Fruit fly (Drosophila melanogaster) whole organism, embryonic: ENCODE results near the gene mRRF2.

Experiments used
- Asciz ChIP-seq: fragments of 200-800 bp; sonication (Bioruptor generic); optimal IDR thresholded peaks from 2 replicates; lab custom pipeline; 2017; ENCODE audit warnings: missing biosample characterization, mild to moderate bottlenecking, missing genetic modification characterization, missing genetic modification reagents
- Atf-2 ChIP-seq: fragments of 200-800 bp; sonication (Bioruptor generic); optimal IDR thresholded peaks from 2 replicates; lab custom pipeline; 2016; ENCODE audit warnings: missing biosample characterization, missing genetic modification characterization
- CG10959 ChIP-seq: fragments of 200-800 bp; sonication (Bioruptor generic); IDR thresholded peaks from 2 replicates; pipeline ENCODE4 v1.3.6; 2022; ENCODE audit warnings: missing biosample characterization, missing genetic modification characterization
- CG12659 ChIP-seq: fragments of 200-800 bp; sonication (Bioruptor generic); optimal IDR thresholded peaks from 3 replicates; lab custom pipeline; 2017; ENCODE audit warnings: mild to moderate bottlenecking, missing biosample characterization, missing genetic modification reagents, missing genetic modification characterization
- CG13424 ChIP-seq: fragments of 200-800 bp; sonication (Bioruptor generic); optimal IDR thresholded peaks from 2 replicates; lab custom pipeline; 2019; ENCODE audit warnings: missing biosample characterization, mild to moderate bottlenecking, missing genetic modification characterization, moderate library complexity
- CG15073 ChIP-seq: fragments of 200-800 bp; sonication (Bioruptor generic); optimal IDR thresholded peaks from 2 replicates; lab custom pipeline; 2016; ENCODE audit warnings: missing biosample characterization, missing genetic modification characterization
- CG2889 ChIP-seq: fragments of 200-800 bp; sonication (Bioruptor generic); IDR thresholded peaks from 3 replicates; pipeline ENCODE4 v1.3.6; 2022; ENCODE audit warnings: missing biosample characterization, missing genetic modification characterization
- CG30403 ChIP-seq: fragments of 200-800 bp; sonication (Bioruptor generic); optimal IDR thresholded peaks from 3 replicates; lab custom pipeline; 2016; ENCODE audit warnings: missing biosample characterization, missing genetic modification characterization
- CG6813 ChIP-seq: fragments of 200-800 bp; sonication (Bioruptor generic); optimal IDR thresholded peaks from 2 replicates; lab custom pipeline; 2017; ENCODE audit warnings: missing biosample characterization, missing genetic modification characterization, mild to moderate bottlenecking, moderate library complexity, missing genetic modification reagents
- CG7271 ChIP-seq: fragments of 200-800 bp; sonication (Bioruptor generic); optimal IDR thresholded peaks from 2 replicates; lab custom pipeline; 2018; ENCODE audit warnings: missing biosample characterization, mild to moderate bottlenecking, missing genetic modification characterization, moderate library complexity
- CG7745 ChIP-seq: fragments of 200-800 bp; sonication (Bioruptor generic); optimal IDR thresholded peaks from 2 replicates; lab custom pipeline; 2018; ENCODE audit warnings: missing biosample characterization, mild to moderate bottlenecking, missing genetic modification characterization, moderate library complexity
- CG7928 ChIP-seq: fragments of 200-800 bp; sonication (Bioruptor generic); optimal IDR thresholded peaks from 2 replicates; lab custom pipeline; 2017; ENCODE audit warnings: missing biosample characterization, mild to moderate bottlenecking, missing genetic modification characterization
- CG8290 ChIP-seq, 3 experiments: fragments of 200-800 bp; sonication (Bioruptor generic); optimal IDR thresholded peaks; 2 replicates each; lab custom pipeline; 2016 to 2019; ENCODE audit warnings: missing biosample characterization in 3 of 3, missing genetic modification characterization in 3 of 3, mild to moderate bottlenecking in 2 of 3, moderate library complexity in 1 of 3
- CG9437 ChIP-seq: fragments of 200-800 bp; sonication (Bioruptor generic); optimal IDR thresholded peaks from 2 replicates; lab custom pipeline; 2018; ENCODE audit warnings: missing biosample characterization, mild to moderate bottlenecking, missing genetic modification characterization
- CG9727 ChIP-seq: fragments of 200-800 bp; sonication (Bioruptor generic); optimal IDR thresholded peaks from 3 replicates; lab custom pipeline; 2017; ENCODE audit warnings: missing biosample characterization, mild to moderate bottlenecking, missing genetic modification characterization
- CHES-1-like ChIP-seq: fragments of 200-800 bp; sonication (Bioruptor generic); optimal IDR thresholded peaks from 2 replicates; lab custom pipeline; 2016; ENCODE audit warnings: missing biosample characterization, missing genetic modification characterization
- Chrac-16 ChIP-seq: fragments of 200-800 bp; sonication (Bioruptor generic); optimal IDR thresholded peaks from 3 replicates; lab custom pipeline; 2016; ENCODE audit warnings: missing biosample characterization, missing genetic modification characterization
- Dek ChIP-seq: fragments of 200-800 bp; sonication (Bioruptor generic); optimal IDR thresholded peaks from 3 replicates; lab custom pipeline; 2019; ENCODE audit warnings: missing biosample characterization, mild to moderate bottlenecking, missing genetic modification characterization, moderate library complexity
- H2.0 ChIP-seq: fragments of 200-800 bp; sonication (Bioruptor generic); IDR thresholded peaks from 2 replicates; pipeline ENCODE4 v1.3.6; 2022; ENCODE audit warnings: missing biosample characterization, missing genetic modification characterization
- Hr78 ChIP-seq, 2 experiments: fragments of 200-800 bp in 1 of 2; fragments of >200 bp in 1 of 2; sonication (Bioruptor generic) in 1 of 2; optimal IDR thresholded peaks; 2 replicates each; lab custom pipeline; 2017 to 2019; ENCODE audit warnings: missing biosample characterization in 2 of 2, missing genetic modification characterization in 2 of 2, mild to moderate bottlenecking in 1 of 2, moderate library complexity in 1 of 2
- Jarid2 ChIP-seq: fragments of 200-800 bp; sonication (Bioruptor generic); optimal IDR thresholded peaks from 3 replicates; lab custom pipeline; 2017; ENCODE audit warnings: mild to moderate bottlenecking, missing biosample characterization, missing genetic modification reagents, missing genetic modification characterization
- Nf-YB ChIP-seq: fragments of 200-800 bp; sonication (Bioruptor generic); optimal IDR thresholded peaks from 3 replicates; lab custom pipeline; 2019; ENCODE audit warnings: missing biosample characterization, mild to moderate bottlenecking, missing genetic modification characterization, moderate library complexity
- Sox100B ChIP-seq: fragments of 200-800 bp; sonication (Bioruptor generic); optimal IDR thresholded peaks from 3 replicates; lab custom pipeline; 2018; ENCODE audit warnings: missing biosample characterization, mild to moderate bottlenecking, missing genetic modification characterization
- abd-A ChIP-seq: fragments of 200-800 bp; sonication (Bioruptor generic); optimal IDR thresholded peaks from 3 replicates; lab custom pipeline; 2019; ENCODE audit warnings: missing biosample characterization, mild to moderate bottlenecking, missing genetic modification characterization, moderate library complexity
- ato ChIP-seq: fragments of 200-800 bp; sonication (Bioruptor generic); IDR thresholded peaks from 2 replicates; pipeline ENCODE4 v1.3.6; 2022; ENCODE audit warnings: missing biosample characterization, missing genetic modification characterization; ENCODE audit not compliant: partially characterized antibody
- bigmax ChIP-seq: fragments of 200-800 bp; sonication (Bioruptor generic); optimal IDR thresholded peaks from 2 replicates; lab custom pipeline; 2018; ENCODE audit warnings: missing biosample characterization, mild to moderate bottlenecking, missing genetic modification characterization
- cad ChIP-seq: fragments of >200 bp; optimal IDR thresholded peaks from 2 replicates; lab custom pipeline; 2017; ENCODE audit warnings: missing biosample characterization, missing genetic modification characterization
- dimm ChIP-seq: fragments of 200-800 bp; sonication (Bioruptor generic); IDR thresholded peaks from 2 replicates; pipeline ENCODE4 v1.3.6; 2022; ENCODE audit warnings: missing biosample characterization, missing genetic modification characterization
- dpn ChIP-seq, 2 experiments: fragments of 200-800 bp; sonication (Bioruptor generic); optimal IDR thresholded peaks; 3 replicates each; lab custom pipeline; 2016; ENCODE audit warnings: missing biosample characterization in 2 of 2, missing genetic modification characterization in 2 of 2
- gt ChIP-seq: fragments of 200-800 bp; sonication (Bioruptor generic); IDR thresholded peaks from 2 replicates; pipeline ENCODE4 v1.3.6; 2022; ENCODE audit warnings: missing biosample characterization, missing genetic modification characterization
- jigr1 ChIP-seq: fragments of 200-800 bp; sonication (Bioruptor generic); IDR thresholded peaks from 3 replicates; pipeline ENCODE4 v1.3.6; 2022; ENCODE audit warnings: missing biosample characterization, missing genetic modification characterization
- kni ChIP-seq: fragments of 200-800 bp; sonication (Bioruptor generic); optimal IDR thresholded peaks from 3 replicates; lab custom pipeline; 2017; ENCODE audit warnings: mild to moderate bottlenecking, missing biosample characterization, missing genetic modification reagents, missing genetic modification characterization
- knrl ChIP-seq: fragments of 200-800 bp; sonication (Bioruptor generic); IDR thresholded peaks from 3 replicates; pipeline ENCODE4 v1.3.6; 2022; ENCODE audit warnings: missing biosample characterization, missing genetic modification characterization; ENCODE audit not compliant: partially characterized antibody
- lab ChIP-seq: fragments of 200-800 bp; sonication (Bioruptor generic); optimal IDR thresholded peaks from 3 replicates; lab custom pipeline; 2017; ENCODE audit warnings: missing biosample characterization, missing genetic modification characterization, mild to moderate bottlenecking, moderate library complexity, missing genetic modification reagents
- lbe ChIP-seq: fragments of 200-800 bp; sonication (Bioruptor generic); optimal IDR thresholded peaks from 2 replicates; lab custom pipeline; 2016; ENCODE audit warnings: missing biosample characterization, mild to moderate bottlenecking, missing genetic modification characterization
- lola ChIP-seq, 3 experiments: fragments of >200 bp in 2 of 3; fragments of 200-800 bp in 1 of 3; sonication (Bioruptor generic) in 1 of 3; optimal IDR thresholded peaks; 2 replicates each; lab custom pipeline; 2017 to 2019; ENCODE audit warnings: missing biosample characterization in 3 of 3, missing genetic modification characterization in 3 of 3, mild to moderate bottlenecking in 1 of 3, moderate library complexity in 1 of 3
- lov ChIP-seq, 2 experiments: fragments of 200-800 bp in 1 of 2; fragments of >200 bp in 1 of 2; sonication (Bioruptor generic) in 1 of 2; IDR thresholded peaks in 1 of 2; optimal IDR thresholded peaks in 1 of 2; 2 replicates in 1 of 2; 3 replicates in 1 of 2; pipeline versions ENCODE4 v1.3.6 to Lab custom; 2017 to 2022; ENCODE audit warnings: missing biosample characterization in 1 of 2, missing genetic modification characterization in 1 of 2
- luna ChIP-seq: fragments of 200-800 bp; sonication (Bioruptor generic); optimal IDR thresholded peaks from 2 replicates; lab custom pipeline; 2016; ENCODE audit warnings: missing biosample characterization, missing genetic modification characterization
- mld ChIP-seq: fragments of 200-800 bp; sonication (Bioruptor generic); IDR thresholded peaks from 3 replicates; pipeline ENCODE4 v1.3.6; 2022; ENCODE audit warnings: missing biosample characterization, missing genetic modification characterization; ENCODE audit not compliant: partially characterized antibody
- odd ChIP-seq: fragments of 200-800 bp; sonication (Bioruptor generic); optimal IDR thresholded peaks from 2 replicates; lab custom pipeline; 2017; ENCODE audit warnings: missing biosample characterization, mild to moderate bottlenecking, missing genetic modification characterization
- pnt ChIP-seq: fragments of 200-800 bp; sonication (Bioruptor generic); optimal IDR thresholded peaks from 3 replicates; lab custom pipeline; 2016; ENCODE audit warnings: missing biosample characterization, missing genetic modification characterization
- scrt ChIP-seq: fragments of 200-800 bp; sonication (Bioruptor generic); optimal IDR thresholded peaks from 2 replicates; lab custom pipeline; 2018; ENCODE audit warnings: missing biosample characterization, mild to moderate bottlenecking, missing genetic modification characterization, moderate library complexity
- so ChIP-seq: fragments of 200-800 bp; sonication (Bioruptor generic); IDR thresholded peaks from 3 replicates; pipeline ENCODE4 v1.3.6; 2022; ENCODE audit warnings: missing biosample characterization, missing genetic modification characterization
- sqz ChIP-seq: fragments of 200-800 bp; sonication (Bioruptor generic); optimal IDR thresholded peaks from 3 replicates; lab custom pipeline; 2018; ENCODE audit warnings: missing biosample characterization, mild to moderate bottlenecking, missing genetic modification characterization
- sr ChIP-seq: fragments of 200-800 bp; sonication (Bioruptor generic); IDR thresholded peaks from 3 replicates; pipeline ENCODE4 v1.3.6; 2022; ENCODE audit warnings: missing biosample characterization, missing genetic modification characterization
- sug ChIP-seq: fragments of 200-800 bp; optimal IDR thresholded peaks from 2 replicates; lab custom pipeline; 2019; ENCODE audit warnings: missing biosample characterization, mild to moderate bottlenecking, missing genetic modification characterization, moderate library complexity
- tna ChIP-seq: fragments of 200-800 bp; sonication (Bioruptor generic); IDR thresholded peaks from 2 replicates; pipeline ENCODE4 v1.3.6; 2022; ENCODE audit warnings: missing biosample characterization, missing genetic modification characterization; ENCODE audit not compliant: partially characterized antibody
- zen2 ChIP-seq: fragments of 200-800 bp; sonication (Bioruptor generic); IDR thresholded peaks from 3 replicates; pipeline ENCODE4 v1.3.6; 2022; ENCODE audit warnings: missing biosample characterization, missing genetic modification characterization; ENCODE audit not compliant: partially characterized antibody

mRRF2 gene

DNA sequence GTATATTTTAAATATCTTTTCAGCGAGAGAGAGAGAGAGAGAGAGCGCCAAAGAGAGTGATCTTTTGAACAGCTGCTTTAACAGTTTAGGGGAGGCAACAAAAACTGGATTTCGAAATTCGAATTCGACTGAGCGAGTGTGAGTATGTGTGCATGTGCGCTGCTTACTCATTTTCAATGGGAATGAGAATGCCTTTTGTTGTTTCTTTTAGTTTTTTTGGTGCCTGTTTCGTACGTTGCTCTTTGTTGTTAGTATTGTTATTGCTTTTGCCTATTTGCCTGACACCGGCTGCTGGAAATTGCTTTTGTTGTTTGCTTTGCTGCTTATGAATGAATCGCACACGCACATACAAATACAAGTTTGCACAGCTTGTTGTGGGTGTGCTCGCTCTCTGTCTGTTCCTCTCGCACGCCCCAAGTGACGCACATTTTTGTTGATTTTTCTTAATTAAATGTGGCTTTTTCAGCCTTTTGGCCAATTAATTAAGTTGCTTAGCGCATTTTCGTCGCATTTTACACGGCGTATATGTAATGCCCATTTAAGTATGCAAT, 13.4 kb downstream of the mRRF2 start (continued):
- TF ChIP-seq CG15073, result no peak
- peak; percentile 35 for TF ChIP-seq Jarid2 (GFP tag; lab: Kevin White, UChicago)
- no peak for TF ChIP-seq mld (GFP tag; lab: Robert Waterston, UW)
- peak; percentile 27 for TF ChIP-seq CG12659 (GFP tag; lab: Kevin White, UChicago)
- no peak for TF ChIP-seq CG7928 (GFP tag; lab: Kevin White, UChicago)
- TF ChIP-seq tna, result no peak
- peak; percentile 56 for TF ChIP-seq lbe (GFP tag; lab: Kevin White, UChicago)
- no peak for TF ChIP-seq CG2889 (GFP tag; lab: Robert Waterston, UW)
- TF ChIP-seq odd (GFP tag; lab: Kevin White, UChicago), result peak; percentile 69
- peak; percentile 85 for TF ChIP-seq lab (GFP tag; lab: Kevin White, UChicago)
- no peak for TF ChIP-seq CG10959 (GFP tag; lab: Robert Waterston, UW)
- no peak for TF ChIP-seq Hr78 (GFP tag; optimal IDR thresholded peaks at IDR 0.05; lab: Kevin White, UChicago)
- TF ChIP-seq cad (GFP tag; lab: Kevin White, UChicago), result no peak
- TF ChIP-seq knrl (GFP tag; lab: Robert Waterston, UW), result no peak
- no peak for TF ChIP-seq H2.0
- no peak for TF ChIP-seq lov (optimal IDR thresholded peaks at IDR 0.05; lab: Kevin White, UChicago)
- no peak for TF ChIP-seq lov (GFP tag; IDR thresholded peaks at IDR 0.05; lab: Robert Waterston, UW)
- no peak for TF ChIP-seq dimm (GFP tag; lab: Robert Waterston, UW)
- TF ChIP-seq CHES-1-like (GFP tag; lab: Kevin White, UChicago), result peak; percentile 79
- peak; percentile 71 for TF ChIP-seq CG6813
- no peak for TF ChIP-seq pnt (GFP tag; lab: Kevin White, UChicago)
- peak; percentile 51; the same call in 1 of the 3 replicates for TF ChIP-seq so (GFP tag; lab: Robert Waterston, UW)
- TF ChIP-seq CG13424 (tag; lab: Kevin White, UChicago), result peak; percentile 37
- TF ChIP-seq Asciz (GFP tag; lab: Kevin White, UChicago), result peak; percentile 76
- TF ChIP-seq Dek (tag; lab: Kevin White, UChicago), result peak; percentile 36
- no peak for TF ChIP-seq jigr1
- no peak for TF ChIP-seq Chrac-16
- no peak for TF ChIP-seq zen2 (GFP tag; lab: Robert Waterston, UW)
- TF ChIP-seq sqz, result peak; percentile 88
- no peak for TF ChIP-seq CG7271 (tag; lab: Kevin White, UChicago)
- peak; percentile 73 for TF ChIP-seq abd-A (tag; lab: Kevin White, UChicago)
- no peak for TF ChIP-seq CG30403 (GFP tag; lab: Kevin White, UChicago)
- peak; percentile 34 for TF ChIP-seq CG9727 (GFP tag; lab: Kevin White, UChicago)
- no peak for TF ChIP-seq gt (GFP tag; lab: Robert Waterston, UW)
- no peak for TF ChIP-seq scrt
- no peak for TF ChIP-seq lola (GFP tag; optimal IDR thresholded peaks at IDR 0.05; lab: Kevin White, UChicago)
- TF ChIP-seq kni (GFP tag; lab: Kevin White, UChicago), result peak; percentile 71
- no peak for TF ChIP-seq ato (GFP tag; lab: Robert Waterston, UW)
- TF ChIP-seq sug (tag; lab: Kevin White, UChicago), result peak; percentile 44
- TF ChIP-seq sr (GFP tag; lab: Robert Waterston, UW), result peak; percentile 50; the same call in 2 of the 3 replicates
- no peak for TF ChIP-seq CG8290 (GFP tag; optimal IDR thresholded peaks at IDR 0.05; lab: Kevin White, UChicago)
- peak in 1 of 2 experiments; percentile 65 for TF ChIP-seq CG8290 (tag; optimal IDR thresholded peaks at IDR 0.05; lab: Kevin White, UChicago)
- peak; percentile 34 for TF ChIP-seq Sox100B (GFP tag; lab: Kevin White, UChicago)
- TF ChIP-seq CG7745 (tag; lab: Kevin White, UChicago), result peak; percentile 86
- no peak for TF ChIP-seq Atf-2 (GFP tag; lab: Kevin White, UChicago)
- no peak for TF ChIP-seq bigmax (GFP tag; lab: Kevin White, UChicago)
- TF ChIP-seq CG9437 (GFP tag; lab: Kevin White, UChicago), result no peak
- no peak for TF ChIP-seq dpn (GFP tag; optimal IDR thresholded peaks at IDR 0.05; lab: Kevin White, UChicago)
- TF ChIP-seq luna (GFP tag; lab: Kevin White, UChicago), result peak; percentile 26
- TF ChIP-seq Nf-YB (GFP tag; lab: Kevin White, UChicago), result peak; percentile 18
